Worm (Caenorhabditis elegans) whole organism, L4/young adult: ENCODE measurements around the gene tat-4.
A peak's percentile ranks its signal among the peaks of the same experiment; 100 is the strongest.

Source experiments
- W03F9.2 ChIP-seq: fragments of 150-350 bp; optimal IDR thresholded peaks from 2 replicates; lab custom pipeline; 2014; ENCODE audit warnings: missing biosample characterization, missing genetic modification characterization
- dao-5 ChIP-seq: sonication (generic microtip); optimal IDR thresholded peaks from 2 replicates; lab custom pipeline; 2016; ENCODE audit warnings: missing genotype, missing genetic modification characterization, moderate library complexity, missing compliant biosample characterization
- him-1 ChIP-seq: sonication (generic microtip); optimal IDR thresholded peaks from 2 replicates; lab custom pipeline; 2016; ENCODE audit warnings: missing genotype, missing genetic modification reagents, missing genetic modification characterization, missing compliant biosample characterization

tat-4 gene

ce11 chrII:6259867-6260266 lies 15.8 kb upstream of the tat-4 start, which contains the start of gene F13H8.11:
F13H8.11 (minus strand) TSS chrII:6260021.
- no peak for TF ChIP-seq him-1 (tag; lab: Kevin White, UChicago)
- no peak for TF ChIP-seq W03F9.2 (tag; lab: Kevin White, UChicago)
- no peak for TF ChIP-seq dao-5 (tag; lab: Kevin White, UChicago)

- TF ChIP-seq him-1 (tag; lab: Kevin White, UChicago) = no peak
- no peak for TF ChIP-seq W03F9.2 (tag; lab: Kevin White, UChicago)
- no peak for TF ChIP-seq dao-5 (tag; lab: Kevin White, UChicago)
Measured at ce11 chrII:6257220-6257877, 13.3 kb upstream of the tat-4 start.

ce11 chrII:6256024-6256423 lies 11.9 kb upstream of the tat-4 start, which contains the start of gene F13H8.5:
F13H8.5 (minus strand) TSS chrII:6256124.
- no peak for TF ChIP-seq him-1 (tag; lab: Kevin White, UChicago)
- TF ChIP-seq dao-5 (tag; lab: Kevin White, UChicago) = no peak
- no peak for TF ChIP-seq W03F9.2 (tag; lab: Kevin White, UChicago)

ce11 chrII:6252707-6253106 lies 8.6 kb upstream of the tat-4 start:
- no peak for TF ChIP-seq dao-5 (tag; lab: Kevin White, UChicago)
- no peak for TF ChIP-seq W03F9.2 (tag; lab: Kevin White, UChicago)
- TF ChIP-seq him-1 (tag; lab: Kevin White, UChicago) = no peak

ce11 chrII:6250782-6251461 lies 6.8 kb upstream of the tat-4 start, which contains the start of gene phb-2:
phb-2 (plus strand) TSS chrII:6251411.
- no peak for TF ChIP-seq dao-5 (tag; lab: Kevin White, UChicago)
- TF ChIP-seq W03F9.2 (tag; lab: Kevin White, UChicago) = peak; percentile 75

ce11 chrII:6248503-6248902 lies 4.4 kb upstream of the tat-4 start:
- TF ChIP-seq dao-5 (tag; lab: Kevin White, UChicago) (peak; percentile 23), W03F9.2 (tag; lab: Kevin White, UChicago) (no peak), him-1 (tag; lab: Kevin White, UChicago) (no peak)

ce11 chrII:6248029-6248428 lies 3.9 kb upstream of the tat-4 start:
- no peak for TF ChIP-seq dao-5 (tag; lab: Kevin White, UChicago)
- TF ChIP-seq W03F9.2 (tag; lab: Kevin White, UChicago) = no peak
- TF ChIP-seq him-1 (tag; lab: Kevin White, UChicago) = no peak

ce11 chrII:6247011-6247410 lies 2.9 kb upstream of the tat-4 start, which contains the start of gene T24H7.2:
T24H7.2 (plus strand) TSS chrII:6247311.
- TF ChIP-seq dao-5 (tag; lab: Kevin White, UChicago) = no peak
- no peak for TF ChIP-seq W03F9.2 (tag; lab: Kevin White, UChicago)
- no peak for TF ChIP-seq him-1 (tag; lab: Kevin White, UChicago)

ce11 chrII:6246054-6246453 lies 2.0 kb upstream of the tat-4 start, which contains the start of gene lelo-1:
lelo-1 (plus strand) TSS chrII:6246354.
- no peak for TF ChIP-seq dao-5 (tag; lab: Kevin White, UChicago)
- TF ChIP-seq W03F9.2 (tag; lab: Kevin White, UChicago) = no peak
- TF ChIP-seq him-1 (tag; lab: Kevin White, UChicago) = no peak

ce11 chrII:6245199-6245702 lies 1.2 kb upstream of the tat-4 start, which contains the start of gene blos-4:
blos-4 (plus strand) TSS chrII:6245249.
- TF ChIP-seq W03F9.2 (tag; lab: Kevin White, UChicago) (no peak), him-1 (tag; lab: Kevin White, UChicago) (no peak), dao-5 (tag; lab: Kevin White, UChicago) (no peak)

ce11 chrII:6241758-6242157 lies 2.3 kb downstream of the tat-4 start, which contains the start of gene T24H7.8:
T24H7.8 (plus strand) TSS chrII:6242058.
- TF ChIP-seq W03F9.2 (tag; lab: Kevin White, UChicago) (no peak), dao-5 (tag; lab: Kevin White, UChicago) (no peak), him-1 (tag; lab: Kevin White, UChicago) (no peak)

- TF ChIP-seq him-1 (tag; lab: Kevin White, UChicago) (no peak), W03F9.2 (tag; lab: Kevin White, UChicago) (no peak), dao-5 (tag; lab: Kevin White, UChicago) (no peak)
Measured at ce11 chrII:6236093-6236945, 7.8 kb downstream of the tat-4 start.
